Fruit fly (Drosophila melanogaster) whole organism: ENCODE measurements around the gene Iru.

Experiments
- EcR ChIP-seq, 2 experiments: fragments of >200 bp; optimal IDR thresholded peaks; 2 replicates each; lab custom pipeline; 2017; ENCODE audit warnings: missing biosample characterization in 2 of 2, missing genetic modification characterization in 2 of 2, missing genetic modification reagents in 2 of 2
- usp ChIP-seq: fragments of >200 bp; optimal IDR thresholded peaks from 2 replicates; lab custom pipeline; 2017; ENCODE audit warnings: missing biosample characterization, missing genetic modification characterization, mixed read lengths

DNA sequence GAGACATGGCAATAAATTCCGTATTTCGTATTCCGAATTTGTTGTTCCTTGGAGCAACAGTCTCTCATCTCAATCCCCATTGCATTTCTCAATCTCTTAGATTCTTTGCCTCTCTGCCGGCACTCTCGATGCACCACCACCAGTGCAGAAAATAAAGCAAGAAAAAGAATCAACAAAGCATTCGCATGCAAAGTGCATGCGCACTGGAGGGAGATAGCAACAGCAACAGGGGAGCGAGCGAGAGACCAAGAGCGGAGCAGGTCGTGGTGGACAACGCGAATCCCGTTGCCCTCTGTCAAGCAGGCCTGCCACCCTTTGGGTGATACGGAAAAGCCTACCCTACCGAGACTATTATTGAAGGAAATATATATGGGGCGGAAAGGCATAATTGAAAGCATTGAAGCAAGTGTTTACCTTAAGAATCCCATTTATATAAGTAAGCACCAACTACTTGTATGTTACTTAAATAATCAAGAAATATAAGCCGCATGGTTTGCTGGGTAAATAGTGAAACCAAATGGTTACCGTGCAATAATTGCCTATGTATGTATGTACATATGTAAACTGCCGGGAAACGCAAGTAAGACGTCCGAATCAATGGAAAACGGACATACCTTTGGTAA is 50.3 kb downstream of the Iru start:
- no peak for TF ChIP-seq usp (GFP tag; lab: Kevin White, UChicago)
- TF ChIP-seq EcR (GFP tag; optimal IDR thresholded peaks at IDR 0.05; lab: Kevin White, UChicago), result no peak
